Fruit fly (Drosophila melanogaster) whole organism, larva: ENCODE data around the gene Glut1.
A peak's percentile ranks its signal among the peaks of the same experiment; 100 is the strongest.

Experiments
- noc ChIP-seq: fragments of 200-800 bp; sonication (Bioruptor generic); optimal IDR thresholded peaks from 3 replicates; lab custom pipeline; 2019; ENCODE audit warnings: missing biosample characterization, mild to moderate bottlenecking, missing genetic modification characterization, moderate library complexity

Glut1 gene

DNA sequence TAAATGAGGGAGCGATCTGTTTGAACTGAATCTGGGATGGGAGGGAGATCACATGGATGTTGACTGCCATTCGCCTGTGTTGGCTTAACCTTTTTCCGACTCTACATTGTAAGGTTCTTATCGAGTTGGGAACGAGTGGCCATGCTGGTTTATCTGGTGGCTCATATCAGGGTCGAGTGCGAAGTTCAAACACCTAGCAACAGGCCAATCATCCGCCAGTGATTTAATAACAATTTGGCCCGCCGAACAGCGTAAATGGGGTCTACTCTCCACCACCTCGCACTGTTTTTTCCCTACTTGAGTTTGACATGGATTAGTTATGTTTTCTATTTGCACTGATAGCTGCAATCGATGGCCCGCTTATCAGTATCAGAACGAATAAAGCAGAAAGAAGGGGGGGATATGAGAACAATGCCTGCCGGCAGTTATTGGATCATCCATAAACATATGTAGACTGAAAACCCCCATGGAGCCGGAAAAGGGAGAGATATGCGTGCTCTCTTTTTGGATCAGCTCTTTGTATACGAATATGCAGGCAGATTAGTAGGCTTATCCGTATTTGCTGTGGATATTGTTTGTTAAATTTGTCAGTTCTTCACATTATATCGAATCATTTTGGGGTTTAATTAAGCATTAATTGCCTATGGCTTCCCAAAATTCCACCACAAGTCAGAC lies 26.3 kb upstream of the Glut1 start:
- TF ChIP-seq noc (tag; lab: Kevin White, UChicago): no peak

dm6 chr3L:888372-888771 lies 25.5 kb upstream of the Glut1 start:
- no peak for TF ChIP-seq noc (tag; lab: Kevin White, UChicago)

dm6 chr3L:895314-895980 lies 18.4 kb upstream of the Glut1 start, which contains the start of gene CG34056:
Gene CG34056 (plus strand): TSS chr3L:895951.
- peak; percentile 94 for TF ChIP-seq noc (tag; lab: Kevin White, UChicago)

DNA sequence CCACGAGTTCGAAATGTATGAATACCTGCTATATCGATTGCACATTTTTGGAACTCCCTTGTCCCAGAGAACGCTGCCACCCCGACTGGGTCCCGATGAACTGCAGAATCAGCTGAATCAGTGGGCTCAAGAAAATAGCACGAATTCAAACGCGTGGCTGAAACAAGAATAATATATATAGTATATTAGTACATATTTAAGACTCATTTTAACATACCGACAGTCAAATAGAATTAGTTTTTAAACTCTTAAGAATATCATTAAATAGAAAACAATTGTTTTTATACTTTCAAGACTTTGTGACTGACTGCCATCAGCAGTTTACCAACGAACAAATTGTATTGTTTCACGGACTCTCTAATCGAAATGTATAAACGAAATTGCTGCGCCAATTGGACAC lies 16.8 kb upstream of the Glut1 start, which contains the start of gene CG34057:
TSS of gene CG34057 (plus strand) at position 301 of the 400 bp plus-strand sequence.
- TF ChIP-seq noc (tag; lab: Kevin White, UChicago): no peak

dm6 chr3L:899304-899703 lies 14.6 kb upstream of the Glut1 start:
- TF ChIP-seq noc (tag; lab: Kevin White, UChicago): no peak

- TF ChIP-seq noc (tag; lab: Kevin White, UChicago): no peak
Measured at dm6 chr3L:900466-901249, 13.2 kb upstream of the Glut1 start.

DNA sequence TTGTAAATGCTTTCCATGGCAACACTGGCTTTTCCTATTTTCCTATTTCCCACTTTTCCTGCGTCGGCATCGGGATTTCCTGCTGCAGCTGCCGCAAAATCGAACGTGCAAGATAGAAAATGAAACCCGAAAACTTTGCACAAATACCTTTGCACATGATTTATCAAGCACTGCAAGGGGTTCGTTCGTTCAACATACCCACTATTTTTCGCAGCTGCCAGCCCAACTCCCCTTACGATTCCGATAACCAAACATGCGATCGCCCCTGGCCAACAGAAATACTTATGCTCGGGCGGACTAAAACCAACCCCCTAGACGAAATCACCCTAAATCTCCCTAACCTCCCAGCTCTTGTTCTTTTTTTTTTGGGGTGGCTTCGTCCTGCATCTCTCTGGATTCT lies 12.4 kb upstream of the Glut1 start:
- TF ChIP-seq noc (tag; lab: Kevin White, UChicago): no peak

- no peak for TF ChIP-seq noc (tag; lab: Kevin White, UChicago)
Measured at dm6 chr3L:902598-902997, 11.3 kb upstream of the Glut1 start, which contains the start of gene mat. Gene mat (plus strand): TSS chr3L:902898.

DNA sequence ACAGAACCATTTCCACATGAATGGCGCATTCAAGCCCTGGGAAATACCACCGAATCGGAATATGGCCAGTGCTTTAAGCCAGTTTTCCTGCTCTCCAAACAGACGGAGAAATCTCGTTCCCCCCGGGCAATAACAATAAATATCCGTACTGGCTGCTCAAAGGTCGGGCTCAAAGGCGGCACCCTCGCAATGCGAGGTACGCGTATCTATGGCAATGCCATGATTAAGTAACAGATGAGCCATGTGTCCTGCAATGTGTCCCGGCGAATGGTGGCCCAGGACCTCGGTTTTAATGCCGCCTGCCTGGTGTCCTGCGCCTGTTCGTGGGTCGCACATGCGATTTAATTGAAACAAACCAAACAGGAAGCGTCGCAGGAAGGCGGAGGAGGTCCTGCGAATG lies 10.0 kb upstream of the Glut1 start:
- no peak for TF ChIP-seq noc (tag; lab: Kevin White, UChicago)

DNA sequence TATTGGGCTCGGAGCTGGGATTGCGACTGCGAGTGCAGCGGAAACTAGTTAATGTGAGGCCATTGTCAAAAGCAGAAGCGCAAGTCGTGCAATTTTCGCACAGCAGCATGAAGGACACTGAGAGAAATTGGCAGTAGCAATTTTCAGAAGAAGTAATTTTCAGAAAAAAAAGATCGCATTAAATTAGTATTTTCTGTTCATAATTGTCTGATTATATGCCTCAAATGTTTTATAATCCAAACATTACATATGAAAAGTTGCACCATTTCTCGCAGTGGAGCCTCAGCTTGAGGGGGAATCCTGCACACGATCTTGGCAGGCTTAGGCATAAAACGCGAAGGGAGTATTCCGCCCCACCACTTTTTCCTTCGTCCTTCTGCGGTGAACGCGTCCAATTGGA lies 9.5 kb upstream of the Glut1 start:
- TF ChIP-seq noc (tag; lab: Kevin White, UChicago): no peak

- no peak for TF ChIP-seq noc (tag; lab: Kevin White, UChicago)
Measured at dm6 chr3L:904991-905745, 8.7 kb upstream of the Glut1 start.

dm6 chr3L:907673-908323 lies 6.1 kb upstream of the Glut1 start:
- TF ChIP-seq noc (tag; lab: Kevin White, UChicago): no peak

- no peak for TF ChIP-seq noc (tag; lab: Kevin White, UChicago)
Measured at dm6 chr3L:908508-909162, 5.2 kb upstream of the Glut1 start, which contains the start of gene nerfin-1. Gene nerfin-1 (plus strand): TSS chr3L:909112.
